Worm (Caenorhabditis elegans): ENCODE data around the gene C46E10.1.

- TF ChIP-seq elt-3 (tag; optimal IDR thresholded peaks at IDR 0.05) (no peak), elt-2 (tag; optimal IDR thresholded peaks at IDR 0.05) (no peak), snu-23 (GFP tag; optimal IDR thresholded peaks at IDR 0.05) (no peak), nhr-12 (tag; optimal IDR thresholded peaks at IDR 0.05) (no peak), lsy-2 (tag; optimal IDR thresholded peaks at IDR 0.05) (no peak), sox-4 (tag; optimal IDR thresholded peaks at IDR 0.05) (no peak), ztf-4 (tag; optimal IDR thresholded peaks at IDR 0.05) (no peak), fos-1 (tag; optimal IDR thresholded peaks at IDR 0.05) (no peak), mdl-1 (tag; optimal IDR thresholded peaks at IDR 0.05) (no peak)
Observed at ce11 chrII:3701305-3701704, 22.7 kb upstream of the C46E10.1 start, which contains the start of gene srx-105.

All from whole organism, L1 larva.